Fruit fly (Drosophila melanogaster): ENCODE data around the gene CG10171.
A peak's percentile ranks its signal among the peaks of the same experiment; 100 is the strongest.

CG10171 gene

DNA sequence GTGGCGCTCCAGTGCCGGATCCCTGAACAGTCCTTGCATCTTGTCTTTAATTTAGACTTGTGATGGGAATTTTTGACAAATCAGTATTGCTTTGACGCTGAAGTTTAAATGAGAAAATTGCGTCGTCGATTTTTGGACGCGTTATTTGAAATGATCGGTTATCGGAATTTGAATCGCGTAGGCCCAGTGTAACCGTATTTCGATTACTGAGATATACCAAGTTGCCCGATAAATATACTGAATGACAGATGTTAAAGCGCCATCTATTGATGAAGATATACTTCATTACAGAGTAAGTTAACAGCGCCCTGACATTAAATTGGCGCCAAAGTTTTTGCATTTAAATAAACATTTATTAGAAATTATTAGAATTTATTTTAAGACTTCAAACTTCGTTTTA is 2.1 kb upstream of the CG10171 start, which contains the start of gene Poc1:
TSS of gene Poc1 (minus strand) at position 173 of the 400 bp plus-strand sequence.
- no peak for TF ChIP-seq CG10321 (GFP tag; IDR thresholded peaks at IDR 0.05)
- TF ChIP-seq CG13287 (GFP tag; IDR thresholded peaks at IDR 0.05; ENCODE audit: partially characterized antibody): peak; percentile 72
- peak; percentile 33; the same call in 1 of the 2 replicates for TF ChIP-seq tna (GFP tag; IDR thresholded peaks at IDR 0.05; ENCODE audit: partially characterized antibody)
- TF ChIP-seq pan (optimal IDR thresholded peaks at IDR 0.05): no peak
- no peak for TF ChIP-seq pan (GFP tag; optimal IDR thresholded peaks at IDR 0.05 in 1 of 2, IDR thresholded peaks at IDR 0.05 in 1 of 2)
- peak; percentile 44; the same call in 1 of the 3 replicates for TF ChIP-seq Opbp (GFP tag; IDR thresholded peaks at IDR 0.05; ENCODE audit: partially characterized antibody)
- no peak for TF ChIP-seq CG2129 (GFP tag; IDR thresholded peaks at IDR 0.05; ENCODE audit: partially characterized antibody)
- TF ChIP-seq Hmr (GFP tag; optimal IDR thresholded peaks at IDR 0.05): peak; percentile 24
- TF ChIP-seq Ets97D (GFP tag; optimal IDR thresholded peaks at IDR 0.05): peak; percentile 38
- TF ChIP-seq salm (tag; optimal IDR thresholded peaks at IDR 0.05): no peak
- TF ChIP-seq Dp (GFP tag; optimal IDR thresholded peaks at IDR 0.05): peak; percentile 96
- peak; percentile 39 for TF ChIP-seq CG17186 (GFP tag; optimal IDR thresholded peaks at IDR 0.05)
- peak; percentile 35; the same call in 1 of the 3 replicates for TF ChIP-seq hb (GFP tag; IDR thresholded peaks at IDR 0.05; ENCODE audit: partially characterized antibody)
- TF ChIP-seq Rfx (GFP tag; IDR thresholded peaks at IDR 0.05): no peak
- no peak for TF ChIP-seq sens-2 (GFP tag; IDR thresholded peaks at IDR 0.05)
- no peak for TF ChIP-seq Sry-β (GFP tag; optimal IDR thresholded peaks at IDR 0.05)
- no peak for TF ChIP-seq CG12769 (tag; optimal IDR thresholded peaks at IDR 0.05)
- TF ChIP-seq CG2116 (GFP tag; optimal IDR thresholded peaks at IDR 0.05): peak; percentile 52
- peak; percentile 23; the same call in 1 of the 3 replicates for TF ChIP-seq CG14860 (GFP tag; IDR thresholded peaks at IDR 0.05; ENCODE audit: partially characterized antibody)
- peak; percentile 59 for TF ChIP-seq trem (tag; optimal IDR thresholded peaks at IDR 0.05)
- TF ChIP-seq CG33213 (GFP tag; optimal IDR thresholded peaks at IDR 0.05): peak; percentile 25
- TF ChIP-seq bbx (GFP tag; IDR thresholded peaks at IDR 0.05; ENCODE audit: partially characterized antibody): peak; percentile 44; the same call in 1 of the 2 replicates
- TF ChIP-seq CG17612 (GFP tag; IDR thresholded peaks at IDR 0.05): no peak
- 0 out of 3 replicates have a peak, but pooled peaks have one; percentile 30 for TF ChIP-seq CG16813 (GFP tag; IDR thresholded peaks at IDR 0.05; ENCODE audit: partially characterized antibody)
- TF ChIP-seq Bgb (GFP tag; IDR thresholded peaks at IDR 0.05; ENCODE audit: partially characterized antibody): 0 out of 2 replicates have a peak, but pooled peaks have one; percentile 51
- peak; percentile 90 for TF ChIP-seq gfzf (GFP tag; optimal IDR thresholded peaks at IDR 0.05)
- peak; percentile 41 for TF ChIP-seq CG2712 (tag; optimal IDR thresholded peaks at IDR 0.05)
- peak; percentile 98 for TF ChIP-seq E2f2 (GFP tag; IDR thresholded peaks at IDR 0.05)
- TF ChIP-seq tll (GFP tag; optimal IDR thresholded peaks at IDR 0.05): no peak
- TF ChIP-seq dmrt11E (tag; optimal IDR thresholded peaks at IDR 0.05): no peak
- no peak for TF ChIP-seq CG5180 (GFP tag; optimal IDR thresholded peaks at IDR 0.05)
- no peak for TF ChIP-seq CG13894 (tag; optimal IDR thresholded peaks at IDR 0.05)
- peak; percentile 60 for TF ChIP-seq Myb (GFP tag; optimal IDR thresholded peaks at IDR 0.05)
- TF ChIP-seq inv (GFP tag; IDR thresholded peaks at IDR 0.05; ENCODE audit: partially characterized antibody): 0 out of 2 replicates have a peak, but pooled peaks have one; percentile 3
- peak; percentile 68 for TF ChIP-seq CG14710 (tag; optimal IDR thresholded peaks at IDR 0.05)
- TF ChIP-seq unc-4 (GFP tag; IDR thresholded peaks at IDR 0.05; ENCODE audit: partially characterized antibody): peak; percentile 14; the same call in 1 of the 2 replicates
- TF ChIP-seq BEAF-32 (GFP tag; optimal IDR thresholded peaks at IDR 0.05): peak; percentile 32
- TF ChIP-seq NK7.1 (GFP tag; optimal IDR thresholded peaks at IDR 0.05): no peak
- TF ChIP-seq CTCF (GFP tag; optimal IDR thresholded peaks at IDR 0.05): peak; percentile 98
- peak; percentile 53 for TF ChIP-seq CG17829 (tag; optimal IDR thresholded peaks at IDR 0.05)
- TF ChIP-seq Lhr (GFP tag; optimal IDR thresholded peaks at IDR 0.05): peak; percentile 79
- no peak for TF ChIP-seq Fer2 (tag; optimal IDR thresholded peaks at IDR 0.05)
- peak; percentile 39 for TF ChIP-seq gsb-n (tag; optimal IDR thresholded peaks at IDR 0.05)
- TF ChIP-seq vnd (GFP tag; IDR thresholded peaks at IDR 0.05; ENCODE audit: partially characterized antibody): 0 out of 3 replicates have a peak, but pooled peaks have one; percentile 15
- TF ChIP-seq pum (GFP tag; optimal IDR thresholded peaks at IDR 0.05): no peak
- no peak for TF ChIP-seq oc (tag; optimal IDR thresholded peaks at IDR 0.05)
- TF ChIP-seq Camta (GFP tag; optimal IDR thresholded peaks at IDR 0.05): no peak
- TF ChIP-seq nerfin-2 (GFP tag; IDR thresholded peaks at IDR 0.05; ENCODE audit: partially characterized antibody): peak; percentile 49; the same call in 1 of the 2 replicates

Data from whole organism, embryonic.